Fruit fly (Drosophila melanogaster) whole organism, embryonic: ENCODE results near the gene MRG15.

Experiments used
- Blimp-1 ChIP-seq: fragments of 200-800 bp; sonication (Bioruptor generic); optimal IDR thresholded peaks from 3 replicates; lab custom pipeline; 2018; ENCODE audit warnings: missing biosample characterization, missing genetic modification characterization, mild to moderate bottlenecking, moderate library complexity, missing genetic modification reagents
- BtbVII ChIP-seq: fragments of 200-800 bp; sonication (Bioruptor generic); optimal IDR thresholded peaks from 3 replicates; lab custom pipeline; 2017; ENCODE audit warnings: missing biosample characterization, mild to moderate bottlenecking, missing genetic modification characterization
- Bteb2 ChIP-seq: fragments of 200-800 bp; sonication (Bioruptor generic); optimal IDR thresholded peaks from 2 replicates; lab custom pipeline; 2016; ENCODE audit warnings: missing biosample characterization, missing genetic modification characterization
- CG11504 ChIP-seq: fragments of 200-800 bp; sonication (Bioruptor generic); optimal IDR thresholded peaks from 3 replicates; lab custom pipeline; 2019; ENCODE audit warnings: missing biosample characterization, mild to moderate bottlenecking, missing genetic modification characterization, moderate library complexity
- CG11560 ChIP-seq: fragments of 200-800 bp; sonication (Bioruptor generic); IDR thresholded peaks from 3 replicates; pipeline ENCODE4 v1.3.6; 2022; ENCODE audit warnings: missing biosample characterization, missing genetic modification characterization
- CG11723 ChIP-seq: fragments of 200-800 bp; sonication (Bioruptor generic); optimal IDR thresholded peaks from 2 replicates; lab custom pipeline; 2017; ENCODE audit warnings: missing biosample characterization, mild to moderate bottlenecking, missing genetic modification characterization
- CG13624 ChIP-seq: fragments of 200-800 bp; sonication (Bioruptor generic); optimal IDR thresholded peaks from 2 replicates; lab custom pipeline; 2016; ENCODE audit warnings: missing biosample characterization, missing genetic modification characterization
- CG14014 ChIP-seq: fragments of 200-800 bp; sonication (Bioruptor generic); IDR thresholded peaks from 2 replicates; pipeline ENCODE4 v1.3.6; 2022; ENCODE audit warnings: missing biosample characterization, missing genetic modification characterization
- CG14050 ChIP-seq: fragments of 200-800 bp; sonication (Bioruptor generic); IDR thresholded peaks from 3 replicates; pipeline ENCODE4 v1.3.6; 2022; ENCODE audit warnings: missing biosample characterization, missing genetic modification characterization
- CG1529 ChIP-seq: fragments of 200-800 bp; sonication (Bioruptor generic); optimal IDR thresholded peaks from 3 replicates; lab custom pipeline; 2018; ENCODE audit warnings: missing biosample characterization, missing genetic modification characterization
- CG1603 ChIP-seq: fragments of 200-800 bp; sonication (Bioruptor generic); optimal IDR thresholded peaks from 2 replicates; lab custom pipeline; 2019; ENCODE audit warnings: missing biosample characterization, mild to moderate bottlenecking, missing genetic modification characterization, moderate library complexity
- CG16813 ChIP-seq: fragments of 200-800 bp; sonication (Bioruptor generic); IDR thresholded peaks from 3 replicates; pipeline ENCODE4 v1.3.6; 2022; ENCODE audit warnings: missing biosample characterization, missing genetic modification characterization; ENCODE audit not compliant: partially characterized antibody
- CG17612 ChIP-seq: fragments of 200-800 bp; sonication (Bioruptor generic); IDR thresholded peaks from 2 replicates; pipeline ENCODE4 v1.3.6; 2022; ENCODE audit warnings: missing biosample characterization, missing genetic modification characterization
- CG2116 ChIP-seq: fragments of 200-800 bp; sonication (Bioruptor generic); optimal IDR thresholded peaks from 3 replicates; lab custom pipeline; 2018; ENCODE audit warnings: missing biosample characterization, mild to moderate bottlenecking, missing genetic modification characterization
- CG2678 ChIP-seq: fragments of 200-800 bp; sonication (Bioruptor generic); optimal IDR thresholded peaks from 3 replicates; lab custom pipeline; 2019; ENCODE audit warnings: missing biosample characterization, mild to moderate bottlenecking, missing genetic modification characterization, moderate library complexity
- CG2889 ChIP-seq: fragments of 200-800 bp; sonication (Bioruptor generic); IDR thresholded peaks from 3 replicates; pipeline ENCODE4 v1.3.6; 2022; ENCODE audit warnings: missing biosample characterization, missing genetic modification characterization
- CG30403 ChIP-seq: fragments of 200-800 bp; sonication (Bioruptor generic); optimal IDR thresholded peaks from 3 replicates; lab custom pipeline; 2016; ENCODE audit warnings: missing biosample characterization, missing genetic modification characterization
- CG31365 ChIP-seq: fragments of 200-800 bp; sonication (Bioruptor generic); optimal IDR thresholded peaks from 2 replicates; lab custom pipeline; 2018; ENCODE audit warnings: missing biosample characterization, mild to moderate bottlenecking, missing genetic modification characterization
- CG31388 ChIP-seq: fragments of 200-800 bp; sonication (Bioruptor generic); optimal IDR thresholded peaks from 2 replicates; lab custom pipeline; 2016; ENCODE audit warnings: missing biosample characterization, missing genetic modification characterization
- CG3995 ChIP-seq: fragments of 200-800 bp; sonication (Bioruptor generic); optimal IDR thresholded peaks from 3 replicates; lab custom pipeline; 2016; ENCODE audit warnings: missing biosample characterization, missing genetic modification characterization
- CG4854 ChIP-seq: fragments of 200-800 bp; sonication (Bioruptor generic); optimal IDR thresholded peaks from 2 replicates; lab custom pipeline; 2016; ENCODE audit warnings: missing biosample characterization, missing genetic modification characterization, inconsistent platforms
- CG6689 ChIP-seq: fragments of 200-800 bp; sonication (Bioruptor generic); IDR thresholded peaks from 2 replicates; pipeline ENCODE4 v1.3.6; 2022; ENCODE audit warnings: missing biosample characterization, missing genetic modification characterization
- CG9437 ChIP-seq: fragments of 200-800 bp; sonication (Bioruptor generic); optimal IDR thresholded peaks from 2 replicates; lab custom pipeline; 2018; ENCODE audit warnings: missing biosample characterization, mild to moderate bottlenecking, missing genetic modification characterization
- CTCF ChIP-seq: fragments of 200-800 bp; sonication (Bioruptor generic); optimal IDR thresholded peaks from 2 replicates; lab custom pipeline; 2017; ENCODE audit warnings: missing biosample characterization, mild to moderate bottlenecking, missing genetic modification characterization, moderate library complexity
- Dad ChIP-seq: fragments of 200-800 bp; sonication (Bioruptor generic); optimal IDR thresholded peaks from 3 replicates; lab custom pipeline; 2016; ENCODE audit warnings: missing biosample characterization, missing genetic modification characterization
- Dfd ChIP-seq, 2 experiments: fragments of >200 bp; optimal IDR thresholded peaks; 2 replicates each; lab custom pipeline; 2017; ENCODE audit warnings: missing biosample characterization in 2 of 2, missing genetic modification characterization in 2 of 2
- Dp ChIP-seq: fragments of 200-800 bp; sonication (Bioruptor generic); optimal IDR thresholded peaks from 2 replicates; lab custom pipeline; 2018; ENCODE audit warnings: missing biosample characterization, mild to moderate bottlenecking, missing genetic modification characterization, moderate library complexity
- E2f1 ChIP-seq: fragments of 200-800 bp; sonication (Bioruptor generic); IDR thresholded peaks from 2 replicates; pipeline ENCODE4 v1.3.6; 2022; ENCODE audit warnings: missing biosample characterization, missing genetic modification characterization
- Hey ChIP-seq: fragments of 200-800 bp; sonication (Bioruptor generic); optimal IDR thresholded peaks from 3 replicates; lab custom pipeline; 2018; ENCODE audit warnings: missing biosample characterization, mild to moderate bottlenecking, missing genetic modification characterization
- Hsf ChIP-seq: fragments of 200-800 bp; sonication (Bioruptor generic); optimal IDR thresholded peaks from 3 replicates; lab custom pipeline; 2016; ENCODE audit warnings: missing biosample characterization, missing genetic modification characterization
- Med ChIP-seq: fragments of 200-800 bp; sonication (Bioruptor generic); peaks from one replicate; lab custom pipeline; 2016; ENCODE audit warnings: missing biosample characterization, missing genetic modification characterization, mild to moderate bottlenecking, inconsistent platforms, moderate library complexity
- NK7.1 ChIP-seq: fragments of 200-800 bp; sonication (Bioruptor generic); optimal IDR thresholded peaks from 3 replicates; lab custom pipeline; 2016; ENCODE audit warnings: missing biosample characterization, missing genetic modification characterization
- Sox102F ChIP-seq: fragments of 200-800 bp; sonication (Bioruptor generic); optimal IDR thresholded peaks from 2 replicates; lab custom pipeline; 2018; ENCODE audit warnings: missing biosample characterization, mild to moderate bottlenecking, missing genetic modification characterization, moderate library complexity
- Vsx1 ChIP-seq: fragments of 200-800 bp; sonication (Bioruptor generic); optimal IDR thresholded peaks from 2 replicates; lab custom pipeline; 2017; ENCODE audit warnings: missing biosample characterization, mild to moderate bottlenecking, missing genetic modification characterization, missing genetic modification reagents
- bcd ChIP-seq: fragments of 200-800 bp; sonication (Bioruptor generic); optimal IDR thresholded peaks from 2 replicates; lab custom pipeline; 2017; ENCODE audit warnings: missing biosample characterization, mild to moderate bottlenecking, missing genetic modification characterization
- br ChIP-seq: fragments of >200 bp; optimal IDR thresholded peaks from 2 replicates; lab custom pipeline; 2017
- caup ChIP-seq: fragments of 200-800 bp; sonication (Bioruptor generic); optimal IDR thresholded peaks from 3 replicates; lab custom pipeline; 2017; ENCODE audit warnings: missing biosample characterization, mild to moderate bottlenecking, missing genetic modification characterization, moderate library complexity; ENCODE audit not compliant: severe bottlenecking
- insv ChIP-seq, 2 experiments: fragments of 200-800 bp; sonication (Bioruptor generic); optimal IDR thresholded peaks; 3 replicates each; lab custom pipeline; 2016 to 2018; ENCODE audit warnings: missing biosample characterization in 2 of 2, missing genetic modification characterization in 2 of 2
- ken ChIP-seq: fragments of 200-800 bp; sonication (Bioruptor generic); IDR thresholded peaks from 3 replicates; pipeline ENCODE4 v1.3.6; 2022; ENCODE audit warnings: missing biosample characterization, missing genetic modification characterization
- lov ChIP-seq, 2 experiments: fragments of 200-800 bp in 1 of 2; fragments of >200 bp in 1 of 2; sonication (Bioruptor generic) in 1 of 2; IDR thresholded peaks in 1 of 2; optimal IDR thresholded peaks in 1 of 2; 2 replicates in 1 of 2; 3 replicates in 1 of 2; pipeline versions ENCODE4 v1.3.6 to Lab custom; 2017 to 2022; ENCODE audit warnings: missing biosample characterization in 1 of 2, missing genetic modification characterization in 1 of 2
- mirr ChIP-seq: fragments of 200-800 bp; sonication (Bioruptor generic); optimal IDR thresholded peaks from 3 replicates; lab custom pipeline; 2018; ENCODE audit warnings: missing biosample characterization, mild to moderate bottlenecking, missing genetic modification characterization
- onecut ChIP-seq: fragments of 200-800 bp; sonication (Bioruptor generic); IDR thresholded peaks from 2 replicates; pipeline ENCODE4 v1.3.6; 2022; ENCODE audit warnings: missing biosample characterization, missing genetic modification characterization
- pfk ChIP-seq: fragments of 200-800 bp; sonication (Bioruptor generic); optimal IDR thresholded peaks from 2 replicates; lab custom pipeline; 2018; ENCODE audit warnings: missing biosample characterization, mild to moderate bottlenecking, missing genetic modification characterization, moderate library complexity
- psq ChIP-seq: fragments of 200-800 bp; sonication (Bioruptor generic); optimal IDR thresholded peaks from 2 replicates; lab custom pipeline; 2017; ENCODE audit warnings: missing biosample characterization, missing genetic modification characterization
- pum ChIP-seq: fragments of 200-800 bp; sonication (Bioruptor generic); optimal IDR thresholded peaks from 2 replicates; lab custom pipeline; 2016; ENCODE audit warnings: missing biosample characterization, missing genetic modification characterization
- sim ChIP-seq: fragments of 200-800 bp; sonication (Bioruptor generic); IDR thresholded peaks from 2 replicates; pipeline ENCODE4 v1.3.6; 2022; ENCODE audit warnings: missing biosample characterization, missing genetic modification characterization
- tup ChIP-seq: fragments of 200-800 bp; sonication (Bioruptor generic); optimal IDR thresholded peaks from 2 replicates; lab custom pipeline; 2016; ENCODE audit warnings: missing biosample characterization, mild to moderate bottlenecking, missing genetic modification characterization, moderate library complexity
- vvl ChIP-seq: fragments of 200-800 bp; sonication (Bioruptor generic); IDR thresholded peaks from 2 replicates; pipeline ENCODE4 v1.3.6; 2022; ENCODE audit warnings: missing biosample characterization, missing genetic modification characterization
- wek ChIP-seq: fragments of 200-800 bp; sonication (Bioruptor generic); optimal IDR thresholded peaks from 3 replicates; lab custom pipeline; 2018; ENCODE audit warnings: missing biosample characterization, mild to moderate bottlenecking, missing genetic modification characterization, moderate library complexity
- wor ChIP-seq: fragments of 200-800 bp; sonication (Bioruptor generic); IDR thresholded peaks from 2 replicates; pipeline ENCODE4 v1.3.6; 2022; ENCODE audit warnings: missing biosample characterization, missing genetic modification characterization

Gene MRG15

dm6 chr3R:15319912-15320746 is 42.2 kb upstream of the MRG15 start, which contains the start of the genes CG6276 and CG44040 (continued):
- no peak for TF ChIP-seq CG17612 (GFP tag; lab: Robert Waterston, UW)
- no peak for TF ChIP-seq CTCF
- TF ChIP-seq CG14050 (GFP tag; lab: Robert Waterston, UW), result 0 out of 3 replicates have a peak, but pooled peaks have one; percentile 30
- TF ChIP-seq E2f1 (GFP tag; lab: Robert Waterston, UW), result 0 out of 2 replicates have a peak, but pooled peaks have one; percentile 32
- peak; percentile 33 for TF ChIP-seq Hsf (GFP tag; lab: Kevin White, UChicago)
- TF ChIP-seq CG2678, result peak; percentile 65
- peak in 1 of 2 experiments; percentile 3 for TF ChIP-seq insv (GFP tag; optimal IDR thresholded peaks at IDR 0.05; lab: Kevin White, UChicago)
- TF ChIP-seq CG3995, result peak; percentile 46
- peak; percentile 25 for TF ChIP-seq CG4854 (GFP tag; lab: Kevin White, UChicago)
- peak; percentile 48 for TF ChIP-seq bcd (GFP tag; lab: Kevin White, UChicago)
- TF ChIP-seq Vsx1 (GFP tag; lab: Kevin White, UChicago), result no peak
- no peak for TF ChIP-seq wor (GFP tag; lab: Robert Waterston, UW)
- TF ChIP-seq BtbVII (GFP tag; lab: Kevin White, UChicago), result peak; percentile 65
- no peak for TF ChIP-seq Hey (tag; lab: Kevin White, UChicago)
- peak; percentile 64 for TF ChIP-seq CG11504 (tag; lab: Kevin White, UChicago)
- no peak for TF ChIP-seq Dfd (GFP tag; optimal IDR thresholded peaks at IDR 0.05; lab: Kevin White, UChicago)
- no peak for TF ChIP-seq ken (GFP tag; lab: Robert Waterston, UW)
- no peak for TF ChIP-seq tup
- peak; percentile 51 for TF ChIP-seq CG9437
- TF ChIP-seq pum (GFP tag; lab: Kevin White, UChicago), result peak; percentile 33
- peak; percentile 21 for TF ChIP-seq Dp
- peak; percentile 54; the same call in 1 of the 2 replicates for TF ChIP-seq CG14014
- TF ChIP-seq CG6689 (GFP tag; lab: Robert Waterston, UW), result peak; percentile 74
- TF ChIP-seq onecut (GFP tag; lab: Robert Waterston, UW), result no peak
- no peak for TF ChIP-seq CG16813
- TF ChIP-seq CG30403 (GFP tag; lab: Kevin White, UChicago), result peak; percentile 70
- peak; percentile 22 for TF ChIP-seq CG11723 (GFP tag; lab: Kevin White, UChicago)
- no peak for TF ChIP-seq sim
- TF ChIP-seq CG31388 (GFP tag; lab: Kevin White, UChicago), result no peak
- no peak for TF ChIP-seq psq
- TF ChIP-seq wek (GFP tag; lab: Kevin White, UChicago), result no peak
- peak; percentile 17 for TF ChIP-seq CG31365
- TF ChIP-seq Blimp-1 (GFP tag; lab: Kevin White, UChicago), result peak; percentile 13
- TF ChIP-seq NK7.1, result no peak
- TF ChIP-seq CG2889, result no peak
- TF ChIP-seq caup, result peak; percentile 60
- peak; percentile 54 for TF ChIP-seq vvl (GFP tag; lab: Robert Waterston, UW)
- peak; percentile 60 for TF ChIP-seq Dad (GFP tag; lab: Kevin White, UChicago)
- TF ChIP-seq CG1603 (tag; lab: Kevin White, UChicago), result peak; percentile 55
- TF ChIP-seq CG1529, result no peak
- TF ChIP-seq CG2116, result peak; percentile 24
- no peak for TF ChIP-seq mirr (GFP tag; lab: Kevin White, UChicago)
- no peak for TF ChIP-seq Bteb2 (GFP tag; lab: Kevin White, UChicago)
- TF ChIP-seq CG13624, result peak; percentile 73
- peak; percentile 94 for TF ChIP-seq Med (GFP tag; lab: Kevin White, UChicago)
- TF ChIP-seq pfk (GFP tag; lab: Kevin White, UChicago), result no peak
- peak; percentile 35 for TF ChIP-seq Sox102F (GFP tag; lab: Kevin White, UChicago)
- TF ChIP-seq lov (optimal IDR thresholded peaks at IDR 0.05; lab: Kevin White, UChicago), result no peak
- TF ChIP-seq lov (GFP tag; IDR thresholded peaks at IDR 0.05; lab: Robert Waterston, UW), result no peak
- no peak for TF ChIP-seq br (lab: Kevin White, UChicago)
- TF ChIP-seq CG11560 (tag; lab: Robert Waterston, UW), result no peak
